Worm (Caenorhabditis elegans) whole organism, L4 larva: ENCODE data around the gene rsp-2.
A peak's percentile ranks its signal among the peaks of the same experiment; 100 is the strongest.

Experiments
- F10B5.3 ChIP-seq: sonication (generic microtip); optimal IDR thresholded peaks from 2 replicates; lab custom pipeline; 2016; ENCODE audit warnings: mild to moderate bottlenecking, missing genetic modification characterization, missing compliant biosample characterization
- T20F7.1 ChIP-seq: fragments of 200-800 bp; sonication (Bioruptor generic); optimal IDR thresholded peaks from 2 replicates; lab custom pipeline; 2018; ENCODE audit warnings: mild to moderate bottlenecking, missing genetic modification characterization, missing compliant biosample characterization
- Y105C5A.15 ChIP-seq: fragments of 200-800 bp; sonication (Bioruptor generic); IDR thresholded peaks from 2 replicates; pipeline ENCODE4 v1.3.6; 2022; ENCODE audit warnings: missing genetic modification characterization, missing compliant biosample characterization
- Y75B8A.6 ChIP-seq: fragments of 200-800 bp; sonication (Bioruptor generic); IDR thresholded peaks from 2 replicates; pipeline ENCODE4 v1.3.6; 2022; ENCODE audit warnings: missing genetic modification reagents, missing genetic modification characterization, missing compliant biosample characterization
- aha-1 ChIP-seq: fragments of 150-350 bp; peaks from one replicate; lab custom pipeline; 2014; ENCODE audit warnings: missing biosample characterization, missing genetic modification characterization
- aly-2 ChIP-seq: sonication (generic microtip); optimal IDR thresholded peaks from 2 replicates; lab custom pipeline; 2018; ENCODE audit warnings: missing biosample characterization, missing genetic modification characterization
- ceh-20 ChIP-seq: fragments of 200-800 bp; sonication (Bioruptor generic); IDR thresholded peaks from 2 replicates; pipeline ENCODE4 v1.3.6; 2022; ENCODE audit warnings: missing genetic modification reagents, missing genetic modification characterization, missing compliant biosample characterization
- ceh-62 ChIP-seq: sonication (generic microtip); optimal IDR thresholded peaks from 2 replicates; lab custom pipeline; 2017; ENCODE audit warnings: missing biosample characterization, missing genetic modification characterization
- ceh-82 ChIP-seq: sonication (generic microtip); optimal IDR thresholded peaks from 2 replicates; lab custom pipeline; 2017; ENCODE audit warnings: missing biosample characterization, missing genetic modification characterization
- ctbp-1 ChIP-seq: fragments of 200-800 bp; sonication (Bioruptor generic); IDR thresholded peaks from 2 replicates; pipeline ENCODE4 v1.3.6; 2022; ENCODE audit warnings: missing genetic modification reagents, missing genetic modification characterization, missing compliant biosample characterization
- daf-16 ChIP-seq, 3 experiments: sonication (generic microtip); optimal IDR thresholded peaks; 2 replicates each; lab custom pipeline; 2016 to 2017; ENCODE audit warnings: missing genetic modification characterization in 3 of 3, missing genetic modification reagents in 3 of 3, mild to moderate bottlenecking in 2 of 3, missing compliant biosample characterization in 2 of 3, missing biosample characterization in 1 of 3, moderate library complexity in 1 of 3
- dmd-6 ChIP-seq: fragments of 200-800 bp; sonication (Bioruptor generic); IDR thresholded peaks from 2 replicates; pipeline ENCODE4 v1.3.6; 2022; ENCODE audit warnings: missing genetic modification reagents, missing genetic modification characterization, missing compliant biosample characterization
- dmd-9 ChIP-seq: fragments of 200-800 bp; sonication (Bioruptor generic); IDR thresholded peaks from 2 replicates; pipeline ENCODE4 v1.3.6; 2022; ENCODE audit warnings: missing genetic modification reagents, missing genetic modification characterization, missing compliant biosample characterization
- dve-1 ChIP-seq: sonication (generic microtip); optimal IDR thresholded peaks from 2 replicates; lab custom pipeline; 2017; ENCODE audit warnings: antibody characterized with exemption, mild to moderate bottlenecking, missing genetic modification characterization, missing compliant biosample characterization; ENCODE audit not compliant: insufficient read depth
- egl-43 ChIP-seq: fragments of 200-800 bp; sonication (Bioruptor generic); IDR thresholded peaks from 2 replicates; pipeline ENCODE4 v1.3.6; 2022; ENCODE audit warnings: missing genetic modification reagents, missing genetic modification characterization, missing compliant biosample characterization
- fos-1 ChIP-seq: fragments of 150-350 bp; optimal IDR thresholded peaks from 2 replicates; lab custom pipeline; 2014; ENCODE audit warnings: missing biosample characterization, missing genetic modification characterization
- hif-1 ChIP-seq, 2 experiments: sonication (generic microtip); optimal IDR thresholded peaks; 2 replicates each; lab custom pipeline; 2016 to 2017; ENCODE audit warnings: missing compliant biosample characterization in 2 of 2, missing genetic modification characterization in 2 of 2, missing genetic modification reagents in 2 of 2, missing genotype in 2 of 2, mild to moderate bottlenecking in 1 of 2
- hlh-11 ChIP-seq: fragments of 200-800 bp; sonication (Bioruptor generic); optimal IDR thresholded peaks from 2 replicates; lab custom pipeline; 2018; ENCODE audit warnings: mild to moderate bottlenecking, missing genetic modification characterization, missing compliant biosample characterization
- hlh-30 ChIP-seq: sonication (generic microtip); optimal IDR thresholded peaks from 2 replicates; lab custom pipeline; 2017; ENCODE audit warnings: antibody characterized with exemption, mild to moderate bottlenecking, missing genetic modification characterization, missing compliant biosample characterization; ENCODE audit not compliant: insufficient read depth
- lin-1 ChIP-seq: fragments of 200-800 bp; sonication (Bioruptor generic); IDR thresholded peaks from 2 replicates; pipeline ENCODE4 v1.3.6; 2022; ENCODE audit warnings: missing genetic modification reagents, missing genetic modification characterization, missing compliant biosample characterization
- lin-29 ChIP-seq: fragments of 200-800 bp; sonication (Bioruptor generic); IDR thresholded peaks from 2 replicates; pipeline ENCODE4 v1.3.6; 2022; ENCODE audit warnings: missing genetic modification reagents, missing genetic modification characterization, missing compliant biosample characterization
- lsy-2 ChIP-seq, 2 experiments: fragments of 150-350 bp in 1 of 2; sonication (generic microtip) in 1 of 2; optimal IDR thresholded peaks; 2 replicates each; lab custom pipeline; 2014 to 2017; ENCODE audit warnings: missing biosample characterization in 2 of 2, missing genetic modification characterization in 2 of 2
- madf-5 ChIP-seq, 2 experiments: fragments of 200-800 bp; sonication (Bioruptor generic); IDR thresholded peaks; 2 replicates each; pipeline ENCODE4 v1.3.6; 2022; ENCODE audit warnings: missing compliant biosample characterization in 2 of 2, missing genetic modification characterization in 2 of 2
- madf-9 ChIP-seq: fragments of 200-800 bp; sonication (Bioruptor generic); conservative IDR thresholded peaks from 2 replicates; pipeline ENCODE4 v1.3.6; 2022; ENCODE audit warnings: missing genetic modification reagents, missing genetic modification characterization, missing compliant biosample characterization
- mdl-1 ChIP-seq, 2 experiments: fragments of 150-350 bp in 1 of 2; sonication (generic microtip) in 1 of 2; optimal IDR thresholded peaks; 2 replicates each; lab custom pipeline; 2014 to 2017; ENCODE audit warnings: missing biosample characterization in 2 of 2, missing genetic modification characterization in 2 of 2
- mes-2 ChIP-seq: sonication (generic microtip); optimal IDR thresholded peaks from 2 replicates; lab custom pipeline; 2016; ENCODE audit warnings: missing genotype, mild to moderate bottlenecking, missing genetic modification characterization, missing compliant biosample characterization; ENCODE audit not compliant: poor library complexity, severe bottlenecking
- mxl-2 ChIP-seq: fragments of 200-800 bp; sonication (Bioruptor generic); conservative IDR thresholded peaks from 2 replicates; pipeline ENCODE4 v1.3.6; 2022; ENCODE audit warnings: missing genetic modification reagents, missing genetic modification characterization, missing compliant biosample characterization
- mxl-3 ChIP-seq: fragments of 200-800 bp; sonication (Bioruptor generic); optimal IDR thresholded peaks from 2 replicates; lab custom pipeline; 2018; ENCODE audit warnings: mild to moderate bottlenecking, missing genetic modification characterization, missing compliant biosample characterization
- nhr-10 ChIP-seq: fragments of 150-350 bp; optimal IDR thresholded peaks from 2 replicates; lab custom pipeline; 2014; ENCODE audit warnings: missing biosample characterization, missing genetic modification characterization
- nhr-25 ChIP-seq: sonication (generic microtip); optimal IDR thresholded peaks from 2 replicates; lab custom pipeline; 2017; ENCODE audit warnings: missing genetic modification characterization, mild to moderate bottlenecking, missing compliant biosample characterization, antibody characterized with exemption, moderate library complexity, borderline replicate concordance; ENCODE audit not compliant: insufficient read depth
- nhr-28 ChIP-seq: fragments of 150-350 bp; optimal IDR thresholded peaks from 2 replicates; lab custom pipeline; 2014; ENCODE audit warnings: missing biosample characterization, missing genetic modification characterization
- nhr-41 ChIP-seq: fragments of 200-800 bp; sonication (Bioruptor generic); IDR thresholded peaks from 2 replicates; pipeline ENCODE4 v1.3.6; 2022; ENCODE audit warnings: missing genetic modification reagents, missing genetic modification characterization, missing compliant biosample characterization
- nhr-48 ChIP-seq: sonication (generic microtip); optimal IDR thresholded peaks from 2 replicates; lab custom pipeline; 2016; ENCODE audit warnings: mild to moderate bottlenecking, missing genetic modification characterization, missing compliant biosample characterization
- nhr-76 ChIP-seq: fragments of 150-350 bp; optimal IDR thresholded peaks from 2 replicates; lab custom pipeline; 2014; ENCODE audit warnings: missing biosample characterization, missing genetic modification characterization
- pha-4 ChIP-seq, 2 experiments: fragments of 150-350 bp in 1 of 2; fragments of 200-800 bp in 1 of 2; sonication (Bioruptor generic) in 1 of 2; IDR thresholded peaks in 1 of 2; optimal IDR thresholded peaks in 1 of 2; 2 replicates each; pipeline versions ENCODE4 v1.3.6 to Lab custom; 2014 to 2022; ENCODE audit warnings: missing genetic modification characterization in 2 of 2, missing genetic modification reagents in 2 of 2, missing biosample characterization in 1 of 2, missing compliant biosample characterization in 1 of 2
- php-3 ChIP-seq: fragments of 200-800 bp; sonication (Bioruptor generic); IDR thresholded peaks from 2 replicates; pipeline ENCODE4 v1.3.6; 2022; ENCODE audit warnings: missing genetic modification reagents, missing genetic modification characterization, missing compliant biosample characterization
- pqm-1 ChIP-seq: sonication (generic microtip); optimal IDR thresholded peaks from 2 replicates; lab custom pipeline; 2017; ENCODE audit warnings: missing biosample characterization, missing genetic modification characterization
- rbr-2 ChIP-seq: sonication (generic microtip); optimal IDR thresholded peaks from 2 replicates; lab custom pipeline; 2016; ENCODE audit warnings: missing genotype, missing genetic modification characterization, missing compliant biosample characterization
- sdz-12 ChIP-seq: fragments of 200-800 bp; sonication (Bioruptor generic); optimal IDR thresholded peaks from 2 replicates; lab custom pipeline; 2018; ENCODE audit warnings: mild to moderate bottlenecking, missing genetic modification characterization, missing compliant biosample characterization
- set-16 ChIP-seq: fragments of 200-800 bp; sonication (Bioruptor generic); IDR thresholded peaks from 2 replicates; pipeline ENCODE4 v1.3.6; 2022; ENCODE audit warnings: missing genetic modification reagents, missing genetic modification characterization, missing compliant biosample characterization
- snpc-1.2 ChIP-seq: fragments of 200-800 bp; sonication (Bioruptor generic); IDR thresholded peaks from 2 replicates; pipeline ENCODE4 v1.3.6; 2022; ENCODE audit warnings: missing genetic modification reagents, missing genetic modification characterization, missing compliant biosample characterization
- unc-130 ChIP-seq: sonication (generic microtip); optimal IDR thresholded peaks from 2 replicates; lab custom pipeline; 2016; ENCODE audit warnings: missing genetic modification reagents, missing genetic modification characterization, missing compliant biosample characterization
- unc-39 ChIP-seq: sonication (generic microtip); optimal IDR thresholded peaks from 2 replicates; lab custom pipeline; 2017; ENCODE audit warnings: missing biosample characterization, missing genetic modification characterization
- zag-1 ChIP-seq: fragments of 150-350 bp; optimal IDR thresholded peaks from 2 replicates; lab custom pipeline; 2014; ENCODE audit warnings: missing biosample characterization, missing genetic modification characterization
- zip-2 ChIP-seq: fragments of 150-350 bp; optimal IDR thresholded peaks from 2 replicates; lab custom pipeline; 2014; ENCODE audit warnings: missing biosample characterization, missing genetic modification characterization
- ztf-11 ChIP-seq: fragments of 150-350 bp; optimal IDR thresholded peaks from 2 replicates; lab custom pipeline; 2014; ENCODE audit warnings: missing biosample characterization, missing genetic modification characterization

Gene rsp-2

ce11 chrII:11472542-11472941, 19.8 kb upstream of the rsp-2 start:
- no peak for TF ChIP-seq mxl-2 (GFP tag; lab: Robert Waterston, UW)
- no peak for TF ChIP-seq Y75B8A.6 (GFP tag; lab: Robert Waterston, UW)
- 0 out of 2 replicates have a peak, but pooled peaks have one; percentile 10 for TF ChIP-seq php-3
- no peak for TF ChIP-seq daf-16 (GFP tag; optimal IDR thresholded peaks at IDR 0.05; lab: Kevin White, UChicago)
- peak; percentile 37 for TF ChIP-seq daf-16 (tag; optimal IDR thresholded peaks at IDR 0.05; lab: Kevin White, UChicago)
- TF ChIP-seq lsy-2 (tag; optimal IDR thresholded peaks at IDR 0.05; lab: Kevin White, UChicago): peak in 1 of 2 experiments; percentile 56
- TF ChIP-seq T20F7.1 (GFP tag; lab: Kevin White, UChicago): peak; percentile 25
- peak; percentile 14 to 83 for TF ChIP-seq mdl-1 (tag; optimal IDR thresholded peaks at IDR 0.05; lab: Kevin White, UChicago)
- no peak for TF ChIP-seq zip-2
- TF ChIP-seq egl-43 (GFP tag; lab: Robert Waterston, UW): no peak
- TF ChIP-seq mes-2: no peak
- TF ChIP-seq unc-39: no peak
- TF ChIP-seq mxl-3 (GFP tag; lab: Kevin White, UChicago): peak; percentile 98
- peak; percentile 71 for TF ChIP-seq hlh-30
- peak; percentile 79 for TF ChIP-seq hlh-11 (tag; lab: Kevin White, UChicago)
- TF ChIP-seq dve-1 (tag; lab: Kevin White, UChicago): peak; percentile 64
- TF ChIP-seq nhr-48 (tag; lab: Kevin White, UChicago): peak; percentile 55
- no peak for TF ChIP-seq ceh-62 (tag; lab: Kevin White, UChicago)
- peak; percentile 85 for TF ChIP-seq dmd-6 (GFP tag; lab: Robert Waterston, UW)
- TF ChIP-seq nhr-28 (tag; lab: Kevin White, UChicago): peak; percentile 91
- TF ChIP-seq pqm-1: peak; percentile 71
- no peak for TF ChIP-seq sdz-12 (GFP tag; lab: Kevin White, UChicago)
- no peak for TF ChIP-seq F10B5.3
- TF ChIP-seq aha-1 (tag; lab: Kevin White, UChicago): peak; percentile 99
- TF ChIP-seq nhr-10 (tag; lab: Kevin White, UChicago): peak; percentile 33
- peak; percentile 58 to 92 for TF ChIP-seq hif-1 (tag; optimal IDR thresholded peaks at IDR 0.05; lab: Kevin White, UChicago)
- TF ChIP-seq fos-1 (tag; lab: Kevin White, UChicago): no peak
- TF ChIP-seq, all 104 proteins: peak for 16

- TF ChIP-seq hlh-30 (no peak), set-16 (no peak), Y105C5A.15 (GFP tag; lab: Robert Waterston, UW) (no peak), lin-1 (GFP tag; lab: Robert Waterston, UW) (no peak), nhr-76 (tag; lab: Kevin White, UChicago) (no peak), ctbp-1 (no peak), egl-43 (GFP tag; lab: Robert Waterston, UW) (no peak), unc-39 (no peak), fos-1 (tag; lab: Kevin White, UChicago) (no peak), ceh-82 (tag; lab: Kevin White, UChicago) (no peak), madf-9 (GFP tag; lab: Robert Waterston, UW) (no peak), ceh-20 (GFP tag; lab: Robert Waterston, UW) (no peak), mxl-2 (GFP tag; lab: Robert Waterston, UW) (no peak), zip-2 (no peak), F10B5.3 (no peak)
These were observed 19.2 kb upstream of the rsp-2 start, which contains the start of gene mfn-1 for ce11 chrII:11471916-11472315. Gene mfn-1, minus strand, starts transcription at chrII:11472016.

DNA sequence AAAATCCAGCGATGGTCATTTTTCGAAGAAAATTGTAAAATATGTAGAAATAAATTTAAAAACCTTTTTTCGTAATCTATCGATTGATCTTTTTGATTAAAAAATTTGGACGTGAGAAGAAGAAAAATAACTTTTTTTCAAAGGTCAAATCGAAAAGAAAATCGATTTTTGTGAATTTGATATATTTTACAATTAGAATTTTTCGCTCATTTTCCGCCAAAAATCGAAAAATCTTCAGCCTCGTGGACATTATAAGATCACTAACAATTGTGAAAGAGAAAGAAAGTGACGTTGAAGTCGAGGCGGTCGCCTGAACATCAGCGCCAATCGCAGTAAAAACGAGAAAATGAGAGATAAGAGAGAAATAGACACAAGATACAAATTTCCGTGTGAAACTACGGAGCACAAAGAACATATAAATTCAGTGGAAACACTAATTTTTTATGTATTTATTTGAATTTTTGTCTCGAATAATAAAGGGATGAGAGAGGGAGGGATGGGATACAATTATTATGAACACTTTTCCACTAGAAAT, 16.9 kb upstream of the rsp-2 start, which contains the start of gene cisd-1:
TSS of gene cisd-1 (minus strand) at position 51 of the 535 bp plus-strand sequence.
- TF ChIP-seq rbr-2 (tag; lab: Kevin White, UChicago): no peak
- TF ChIP-seq snpc-1.2 (GFP tag; lab: Robert Waterston, UW): no peak
- TF ChIP-seq zip-2: no peak
- TF ChIP-seq lin-29: no peak
- no peak for TF ChIP-seq unc-130 (GFP tag; lab: Kevin White, UChicago)
- no peak for TF ChIP-seq madf-5 (GFP tag; IDR thresholded peaks at IDR 0.05; lab: Robert Waterston, UW)
- no peak for TF ChIP-seq ceh-62 (tag; lab: Kevin White, UChicago)
- TF ChIP-seq aly-2 (tag; lab: Kevin White, UChicago): no peak
- TF ChIP-seq zag-1 (tag; lab: Kevin White, UChicago): no peak
- peak; percentile 7 for TF ChIP-seq dve-1 (tag; lab: Kevin White, UChicago)
- TF ChIP-seq dmd-9 (GFP tag; lab: Robert Waterston, UW): no peak
- TF ChIP-seq ztf-11 (tag; lab: Kevin White, UChicago): no peak
- peak in 1 of 2 experiments; percentile 12 for TF ChIP-seq mdl-1 (tag; optimal IDR thresholded peaks at IDR 0.05; lab: Kevin White, UChicago)
- no peak for TF ChIP-seq nhr-41 (GFP tag; lab: Robert Waterston, UW)
- no peak for TF ChIP-seq pha-4 (GFP tag; IDR thresholded peaks at IDR 0.05; lab: Robert Waterston, UW)
- TF ChIP-seq pha-4 (tag; optimal IDR thresholded peaks at IDR 0.05; lab: Kevin White, UChicago): no peak
- no peak for TF ChIP-seq nhr-25 (tag; lab: Kevin White, UChicago)
